Fruit fly (Drosophila melanogaster) whole organism, wandering third instar larva: Measurements from ENCODE around the gene nsl1.

ENCODE experiments used
- CrebA ChIP-seq: fragments of 200-800 bp; sonication (Bioruptor generic); optimal IDR thresholded peaks from 2 replicates; lab custom pipeline; 2016; ENCODE audit warnings: missing biosample characterization, mild to moderate bottlenecking, missing genetic modification characterization, borderline replicate concordance
- Hr78 ChIP-seq: fragments of >200 bp; optimal IDR thresholded peaks from 2 replicates; lab custom pipeline; 2017; ENCODE audit warnings: missing biosample characterization, missing genetic modification characterization
- usp ChIP-seq: fragments of >200 bp; optimal IDR thresholded peaks from 2 replicates; lab custom pipeline; 2017; ENCODE audit warnings: missing biosample characterization, missing genetic modification characterization

dm6 chr3R:15792427-15792826 lies 1.2 kb upstream of the nsl1 start, which contains the start of gene Acyp2:
- TF ChIP-seq CrebA (no peak), Hr78 (GFP tag; lab: Kevin White, UChicago) (no peak), usp (no peak)
